Fruit fly (Drosophila melanogaster) whole organism, adult: ENCODE results near the gene CG9737.

ENCODE experiments used
- CG11617 ChIP-seq: fragments of 200-800 bp; sonication (Bioruptor generic); optimal IDR thresholded peaks from 2 replicates; lab custom pipeline; 2017; ENCODE audit warnings: mild to moderate bottlenecking, missing biosample characterization, missing genetic modification reagents, missing genetic modification characterization
- CG12768 ChIP-seq: fragments of 200-800 bp; sonication (Bioruptor generic); optimal IDR thresholded peaks from 2 replicates; lab custom pipeline; 2017; ENCODE audit warnings: missing biosample characterization, missing genetic modification characterization, mild to moderate bottlenecking, moderate library complexity, missing genetic modification reagents
- CG33017 ChIP-seq: fragments of 200-800 bp; sonication (Bioruptor generic); optimal IDR thresholded peaks from 2 replicates; lab custom pipeline; 2018; ENCODE audit warnings: missing biosample characterization, mild to moderate bottlenecking, missing genetic modification characterization, moderate library complexity
- CG7045 ChIP-seq: fragments of 200-800 bp; sonication (Bioruptor generic); optimal IDR thresholded peaks from 2 replicates; lab custom pipeline; 2017; ENCODE audit warnings: missing biosample characterization, mild to moderate bottlenecking, missing genetic modification characterization
- Clk ChIP-seq: fragments of 200-800 bp; sonication (Bioruptor generic); optimal IDR thresholded peaks from 2 replicates; lab custom pipeline; 2017; ENCODE audit warnings: missing biosample characterization, missing genetic modification characterization
- Hr96 ChIP-seq: fragments of 200-800 bp; sonication (Bioruptor generic); optimal IDR thresholded peaks from 2 replicates; lab custom pipeline; 2016; ENCODE audit warnings: missing biosample characterization, missing genetic modification characterization
- bab1 ChIP-seq: fragments of 200-800 bp; sonication (Bioruptor generic); optimal IDR thresholded peaks from 3 replicates; lab custom pipeline; 2019; ENCODE audit warnings: missing biosample characterization, mild to moderate bottlenecking, missing genetic modification characterization, moderate library complexity
- ovo ChIP-seq: fragments of 200-800 bp; sonication (Bioruptor generic); optimal IDR thresholded peaks from 2 replicates; lab custom pipeline; 2016; ENCODE audit warnings: missing biosample characterization, missing genetic modification characterization
- tj ChIP-seq: fragments of 200-800 bp; sonication (Bioruptor generic); optimal IDR thresholded peaks from 3 replicates; lab custom pipeline; 2017; ENCODE audit warnings: missing biosample characterization, mild to moderate bottlenecking, missing genetic modification characterization, moderate library complexity
- toe ChIP-seq: fragments of 200-800 bp; sonication (Bioruptor generic); optimal IDR thresholded peaks from 2 replicates; lab custom pipeline; 2016; ENCODE audit warnings: missing biosample characterization, missing genetic modification characterization

DNA sequence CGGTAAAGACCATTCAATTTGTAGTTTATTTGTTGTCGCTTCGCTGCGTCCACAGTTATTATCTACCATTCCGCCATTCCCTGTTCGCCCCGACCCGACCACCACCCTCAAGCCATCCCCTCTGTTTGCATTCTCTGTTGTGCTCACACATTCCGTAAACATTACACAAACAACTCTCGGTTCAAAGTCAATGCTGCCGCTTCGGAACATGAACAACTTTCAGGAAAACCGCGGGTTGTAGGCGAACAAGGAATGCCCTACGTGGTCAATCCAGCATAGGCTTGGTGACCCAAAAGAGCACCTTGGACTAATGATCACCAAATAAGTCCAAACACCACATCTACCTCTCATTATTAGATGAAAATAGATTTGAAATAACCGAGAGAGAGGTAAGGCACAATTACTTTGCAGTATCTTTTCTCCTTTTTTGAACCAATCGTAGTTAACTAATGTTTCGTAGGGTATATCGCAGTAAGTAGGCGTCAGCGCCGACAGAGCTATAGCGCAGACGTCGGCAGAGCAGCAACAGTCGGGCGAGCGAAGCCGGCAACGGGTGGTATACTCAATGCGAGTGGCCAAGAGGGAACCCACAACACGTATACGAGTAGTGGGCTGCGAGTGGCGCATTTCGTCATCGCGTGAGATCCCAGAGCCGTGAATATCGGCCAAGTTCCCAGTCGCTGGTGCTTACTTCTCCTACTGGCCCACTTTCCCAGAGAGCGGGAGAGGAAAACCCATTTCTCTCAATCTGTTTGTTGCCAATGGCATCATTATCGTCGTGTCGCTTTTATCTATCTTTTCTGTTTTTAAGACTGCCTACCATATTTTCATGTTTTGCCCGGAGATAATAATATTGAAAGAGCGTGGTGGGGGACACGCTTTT is 39.8 kb downstream of the CG9737 start:
- TF ChIP-seq bab1, result peak; percentile 76
- TF ChIP-seq CG33017, result peak; percentile 82
- TF ChIP-seq Hr96 (GFP tag; lab: Kevin White, UChicago), result peak; percentile 94
- peak; percentile 89 for TF ChIP-seq CG12768 (GFP tag; lab: Kevin White, UChicago)
- TF ChIP-seq CG7045 (GFP tag; lab: Kevin White, UChicago), result peak; percentile 90
- TF ChIP-seq toe (GFP tag; lab: Kevin White, UChicago), result peak; percentile 91
- peak; percentile 84 for TF ChIP-seq Clk (GFP tag; lab: Kevin White, UChicago)
- TF ChIP-seq ovo (GFP tag; lab: Kevin White, UChicago), result peak; percentile 34
- peak; percentile 91 for TF ChIP-seq CG11617 (GFP tag; lab: Kevin White, UChicago)
- peak; percentile 57 for TF ChIP-seq tj
